Worm (Caenorhabditis elegans) whole organism, midembryonic: ENCODE measurements around the gene B0238.9.

Experiments used
- T22C8.4 ChIP-seq: fragments of 200-800 bp; sonication (Bioruptor generic); IDR thresholded peaks from 2 replicates; pipeline ENCODE4 v1.3.6; 2022; ENCODE audit warnings: missing genetic modification characterization, missing compliant biosample characterization
- cog-1 ChIP-seq: sonication (generic microtip); optimal IDR thresholded peaks from 2 replicates; lab custom pipeline; 2016; ENCODE audit warnings: missing genetic modification characterization, missing compliant biosample characterization
- flt-1 ChIP-seq: fragments of 200-800 bp; sonication (Bioruptor generic); IDR thresholded peaks from 2 replicates; pipeline ENCODE4 v1.3.6; 2022; ENCODE audit warnings: missing genetic modification characterization, missing compliant biosample characterization
- klf-2 ChIP-seq: fragments of 200-800 bp; sonication (Bioruptor generic); conservative IDR thresholded peaks from 2 replicates; pipeline ENCODE4 v1.3.6; 2022; ENCODE audit warnings: missing genetic modification reagents, missing genetic modification characterization, missing compliant biosample characterization
- med-1 ChIP-seq: sonication (generic microtip); optimal IDR thresholded peaks from 2 replicates; lab custom pipeline; 2017; ENCODE audit warnings: missing genetic modification characterization, mild to moderate bottlenecking, missing compliant biosample characterization, antibody characterized with exemption, missing genetic modification reagents; ENCODE audit not compliant: insufficient read depth
- ref-1 ChIP-seq: fragments of 200-800 bp; sonication (Bioruptor generic); conservative IDR thresholded peaks from 2 replicates; pipeline ENCODE4 v1.3.6; 2022; ENCODE audit warnings: missing genetic modification reagents, missing genetic modification characterization, missing compliant biosample characterization
- tab-1 ChIP-seq: fragments of 200-800 bp; sonication (Bioruptor generic); IDR thresholded peaks from 2 replicates; pipeline ENCODE4 v1.3.6; 2022; ENCODE audit warnings: missing genetic modification characterization, missing compliant biosample characterization
- ztf-23 ChIP-seq: fragments of 200-800 bp; sonication (Bioruptor generic); IDR thresholded peaks from 2 replicates; pipeline ENCODE4 v1.3.6; 2022; ENCODE audit warnings: missing genetic modification reagents, missing genetic modification characterization, missing compliant biosample characterization
- ztf-29 ChIP-seq: fragments of 200-800 bp; sonication (Bioruptor generic); IDR thresholded peaks from 2 replicates; pipeline ENCODE4 v1.3.6; 2022; ENCODE audit warnings: missing genetic modification reagents, missing genetic modification characterization, missing compliant biosample characterization

DNA sequence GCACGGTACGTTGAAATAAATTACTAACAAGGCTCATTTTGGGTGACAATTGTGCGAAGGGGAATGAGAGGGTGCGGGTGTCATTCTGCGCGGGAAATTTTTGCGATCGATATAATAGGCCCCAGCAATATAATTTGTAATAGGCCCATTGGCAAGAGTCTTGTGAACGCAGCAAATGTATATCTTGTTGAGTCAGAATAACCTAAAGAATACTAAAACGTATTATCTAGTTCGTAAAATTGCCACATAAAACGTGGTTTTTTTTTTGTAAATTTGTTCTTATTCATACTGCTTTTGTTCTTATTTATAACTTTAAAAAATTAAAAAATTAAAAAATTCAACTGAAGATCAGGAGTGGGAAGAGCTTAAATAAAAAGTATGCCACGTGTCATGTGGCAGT, 38.5 kb downstream of the B0238.9 start, which contains the start of gene C52A10.3:
- TF ChIP-seq tab-1 (GFP tag; lab: Robert Waterston, UW), result no peak
- TF ChIP-seq ztf-23, result no peak
- no peak for TF ChIP-seq ref-1 (GFP tag; lab: Robert Waterston, UW)
- no peak for TF ChIP-seq med-1 (GFP tag; lab: Kevin White, UChicago)
- no peak for TF ChIP-seq ztf-29 (GFP tag; lab: Robert Waterston, UW)
- no peak for TF ChIP-seq flt-1 (GFP tag; lab: Robert Waterston, UW)
- TF ChIP-seq cog-1 (tag; lab: Kevin White, UChicago), result no peak
- no peak for TF ChIP-seq klf-2 (GFP tag; lab: Robert Waterston, UW)
- TF ChIP-seq T22C8.4 (GFP tag; lab: Robert Waterston, UW), result no peak
